Worm (Caenorhabditis elegans) whole organism, L4/young adult: Measurements from ENCODE around the gene nhr-213.
"Not testable (repeated sequence)": the region's sequence is repeated elsewhere in the genome, so short reads cannot be mapped to it uniquely, and the experiment has no call there.

Experiments
- W03F9.2 ChIP-seq: fragments of 150-350 bp; optimal IDR thresholded peaks from 2 replicates; lab custom pipeline; 2014; ENCODE audit warnings: missing biosample characterization, missing genetic modification characterization
- dao-5 ChIP-seq: sonication (generic microtip); optimal IDR thresholded peaks from 2 replicates; lab custom pipeline; 2016; ENCODE audit warnings: missing genotype, missing genetic modification characterization, moderate library complexity, missing compliant biosample characterization
- him-1 ChIP-seq: sonication (generic microtip); optimal IDR thresholded peaks from 2 replicates; lab custom pipeline; 2016; ENCODE audit warnings: missing genotype, missing genetic modification reagents, missing genetic modification characterization, missing compliant biosample characterization

- TF ChIP-seq him-1 (tag; lab: Kevin White, UChicago); W03F9.2 (tag; lab: Kevin White, UChicago); dao-5: not testable (repeated sequence)
Observed at ce11 chrV:15905530-15905929, 9.0 kb upstream of the nhr-213 start, which contains the start of the genes F35E8.1 and F35E8.2.
